Fruit fly (Drosophila melanogaster): ENCODE data around the gene Srp19.

dm6 chr3L:7356386-7357117 is 8.7 kb upstream of the Srp19 start, which contains the start of gene CTCF:
- TF ChIP-seq OdsH (GFP tag; optimal IDR thresholded peaks at IDR 0.05): no peak
- TF ChIP-seq CG3919 (GFP tag; optimal IDR thresholded peaks at IDR 0.05): peak; percentile 44
- no peak for TF ChIP-seq Lpt (GFP tag; optimal IDR thresholded peaks at IDR 0.05)
- no peak for TF ChIP-seq CG11902 (GFP tag; optimal IDR thresholded peaks at IDR 0.05)
- no peak for TF ChIP-seq CG6276 (GFP tag; optimal IDR thresholded peaks at IDR 0.05)
- no peak for TF ChIP-seq CG8119 (GFP tag; IDR thresholded peaks at IDR 0.05)
- TF ChIP-seq CG31627 (GFP tag; optimal IDR thresholded peaks at IDR 0.05): peak; percentile 43
- TF ChIP-seq achi (GFP tag; optimal IDR thresholded peaks at IDR 0.05): no peak
- TF ChIP-seq CG6854 (GFP tag; optimal IDR thresholded peaks at IDR 0.05): no peak
- TF ChIP-seq Hr39 (GFP tag; optimal IDR thresholded peaks at IDR 0.05): no peak
- peak; percentile 44 for TF ChIP-seq Sox14 (GFP tag; optimal IDR thresholded peaks at IDR 0.05)
- TF ChIP-seq CG11294 (GFP tag; IDR thresholded peaks at IDR 0.05): no peak

All from whole organism, prepupa.